Worm (Caenorhabditis elegans) whole organism, young adult: ENCODE results near the gene F08D12.4.

Experiments used
- C17E4.6 ChIP-seq: fragments of 200-800 bp; sonication (Bioruptor generic); IDR thresholded peaks from 2 replicates; pipeline ENCODE4 v1.3.6; 2022; ENCODE audit warnings: missing genetic modification reagents, missing genetic modification characterization, missing compliant biosample characterization
- D2030.7 ChIP-seq: fragments of 200-800 bp; sonication (Bioruptor generic); IDR thresholded peaks from 2 replicates; pipeline ENCODE4 v1.3.6; 2022; ENCODE audit warnings: missing genetic modification reagents, missing genetic modification characterization, missing compliant biosample characterization
- F10E7.11 ChIP-seq: sonication (generic microtip); optimal IDR thresholded peaks from 2 replicates; lab custom pipeline; 2017; ENCODE audit warnings: mild to moderate bottlenecking, missing genetic modification characterization, moderate library complexity, missing compliant biosample characterization
- F37B4.10 ChIP-seq: fragments of 200-800 bp; sonication (Bioruptor generic); IDR thresholded peaks from 2 replicates; pipeline ENCODE4 v1.3.6; 2022; ENCODE audit warnings: missing genetic modification characterization, missing compliant biosample characterization
- F52B5.7 ChIP-seq: sonication (generic microtip); optimal IDR thresholded peaks from 2 replicates; lab custom pipeline; 2016; ENCODE audit warnings: mild to moderate bottlenecking, missing genetic modification characterization, missing compliant biosample characterization
- F55B11.4 ChIP-seq: sonication (generic microtip); optimal IDR thresholded peaks from 2 replicates; lab custom pipeline; 2016; ENCODE audit warnings: missing compliant biosample characterization, missing genetic modification characterization, borderline replicate concordance; ENCODE audit not compliant: insufficient read depth
- T26A5.8 ChIP-seq: sonication (generic microtip); optimal IDR thresholded peaks from 2 replicates; lab custom pipeline; 2016; ENCODE audit warnings: missing genetic modification characterization, missing compliant biosample characterization
- Y53F4B.3 ChIP-seq: fragments of 200-800 bp; sonication (Bioruptor generic); IDR thresholded peaks from 2 replicates; pipeline ENCODE4 v1.3.6; 2022; ENCODE audit warnings: missing genetic modification reagents, missing genetic modification characterization, missing compliant biosample characterization
- akir-1 ChIP-seq: fragments of 200-800 bp; sonication (Bioruptor generic); optimal IDR thresholded peaks from 2 replicates; lab custom pipeline; 2018; ENCODE audit warnings: mild to moderate bottlenecking, missing genetic modification characterization, moderate library complexity, missing compliant biosample characterization
- aptf-2 ChIP-seq: fragments of 200-800 bp; sonication (Bioruptor generic); conservative IDR thresholded peaks from 2 replicates; pipeline ENCODE4 v1.3.6; 2022; ENCODE audit warnings: missing genetic modification reagents, missing genetic modification characterization, missing compliant biosample characterization
- attf-3 ChIP-seq: fragments of 200-800 bp; sonication (Bioruptor generic); conservative IDR thresholded peaks from 2 replicates; pipeline ENCODE4 v1.3.6; 2022; ENCODE audit warnings: missing genetic modification reagents, missing genetic modification characterization, missing compliant biosample characterization
- attf-5 ChIP-seq: fragments of 200-800 bp; sonication (Bioruptor generic); optimal IDR thresholded peaks from 2 replicates; lab custom pipeline; 2018; ENCODE audit warnings: mild to moderate bottlenecking, missing genetic modification characterization, missing compliant biosample characterization
- bed-2 ChIP-seq: fragments of 200-800 bp; sonication (Bioruptor generic); IDR thresholded peaks from 2 replicates; pipeline ENCODE4 v1.3.6; 2022; ENCODE audit warnings: missing genetic modification reagents, missing genetic modification characterization, missing compliant biosample characterization
- ccch-3 ChIP-seq: fragments of 200-800 bp; sonication (Bioruptor generic); optimal IDR thresholded peaks from 2 replicates; lab custom pipeline; 2018; ENCODE audit warnings: mild to moderate bottlenecking, missing genetic modification characterization, missing compliant biosample characterization
- cebp-1 ChIP-seq, 2 experiments: fragments of 200-800 bp in 1 of 2; sonication (Bioruptor generic) in 1 of 2; sonication (generic microtip) in 1 of 2; IDR thresholded peaks in 1 of 2; optimal IDR thresholded peaks in 1 of 2; 2 replicates each; pipeline versions ENCODE4 v1.3.6 to Lab custom; 2017 to 2022; ENCODE audit warnings: missing compliant biosample characterization in 2 of 2, missing genetic modification characterization in 2 of 2, mild to moderate bottlenecking in 1 of 2, missing genetic modification reagents in 1 of 2, moderate library complexity in 1 of 2
- ceh-100 ChIP-seq: fragments of 200-800 bp; sonication (Bioruptor generic); IDR thresholded peaks from 2 replicates; pipeline ENCODE4 v1.3.6; 2022; ENCODE audit warnings: missing genetic modification reagents, missing genetic modification characterization, missing compliant biosample characterization
- ceh-27 ChIP-seq: fragments of 200-800 bp; sonication (Bioruptor generic); optimal IDR thresholded peaks from 2 replicates; lab custom pipeline; 2018; ENCODE audit warnings: mild to moderate bottlenecking, missing genetic modification characterization, moderate library complexity, missing compliant biosample characterization
- ceh-58 ChIP-seq: fragments of 200-800 bp; sonication (Bioruptor generic); IDR thresholded peaks from 2 replicates; pipeline ENCODE4 v1.3.6; 2022; ENCODE audit warnings: missing genetic modification characterization, missing compliant biosample characterization
- ceh-79 ChIP-seq: sonication (generic microtip); optimal IDR thresholded peaks from 2 replicates; lab custom pipeline; 2017; ENCODE audit warnings: mild to moderate bottlenecking, missing genetic modification characterization, missing compliant biosample characterization
- die-1 ChIP-seq: sonication (generic microtip); optimal IDR thresholded peaks from 2 replicates; lab custom pipeline; 2016; ENCODE audit warnings: missing genotype, mild to moderate bottlenecking, missing genetic modification characterization, missing compliant biosample characterization
- efl-1 ChIP-seq: fragments of 150-350 bp; optimal IDR thresholded peaks from 2 replicates; lab custom pipeline; 2014; ENCODE audit warnings: missing biosample characterization, missing genetic modification reagents, missing genetic modification characterization
- egl-44 ChIP-seq: fragments of 200-800 bp; sonication (Bioruptor generic); IDR thresholded peaks from 2 replicates; pipeline ENCODE4 v1.3.6; 2022; ENCODE audit warnings: missing genetic modification reagents, missing genetic modification characterization, missing compliant biosample characterization
- him-1 ChIP-seq: sonication (generic microtip); optimal IDR thresholded peaks from 2 replicates; lab custom pipeline; 2016; ENCODE audit warnings: missing genotype, missing genetic modification reagents, missing genetic modification characterization, missing compliant biosample characterization
- hlh-12 ChIP-seq: sonication (generic microtip); optimal IDR thresholded peaks from 2 replicates; lab custom pipeline; 2016; ENCODE audit warnings: missing genetic modification characterization, missing compliant biosample characterization
- hrde-1 ChIP-seq: sonication (generic microtip); optimal IDR thresholded peaks from 2 replicates; lab custom pipeline; 2016; ENCODE audit warnings: missing genetic modification characterization, mild to moderate bottlenecking, missing compliant biosample characterization, moderate library complexity, missing genotype, missing genetic modification reagents, borderline replicate concordance
- lsy-27 ChIP-seq: sonication (generic microtip); optimal IDR thresholded peaks from 2 replicates; lab custom pipeline; 2017; ENCODE audit warnings: missing genetic modification characterization, mild to moderate bottlenecking, missing compliant biosample characterization, antibody characterized with exemption, missing genotype, borderline replicate concordance; ENCODE audit not compliant: insufficient read depth
- madf-3 ChIP-seq: fragments of 200-800 bp; sonication (Bioruptor generic); IDR thresholded peaks from 2 replicates; pipeline ENCODE4 v1.3.6; 2022; ENCODE audit warnings: missing genetic modification reagents, missing genetic modification characterization, missing compliant biosample characterization
- madf-8 ChIP-seq: fragments of 200-800 bp; sonication (Bioruptor generic); conservative IDR thresholded peaks from 2 replicates; pipeline ENCODE4 v1.3.6; 2022; ENCODE audit warnings: missing genetic modification reagents, missing genetic modification characterization, missing compliant biosample characterization
- mel-28 ChIP-seq: sonication (generic microtip); optimal IDR thresholded peaks from 2 replicates; lab custom pipeline; 2016; ENCODE audit warnings: borderline replicate concordance, mild to moderate bottlenecking, missing genetic modification characterization, missing compliant biosample characterization
- mes-4 ChIP-seq: sonication (generic microtip); optimal IDR thresholded peaks from 2 replicates; lab custom pipeline; 2016; ENCODE audit warnings: missing genotype, missing genetic modification characterization, missing compliant biosample characterization
- mxl-1 ChIP-seq: sonication (generic microtip); optimal IDR thresholded peaks from 2 replicates; lab custom pipeline; 2016; ENCODE audit warnings: missing genetic modification characterization, missing compliant biosample characterization
- nfyb-1 ChIP-seq: fragments of 200-800 bp; sonication (Bioruptor generic); IDR thresholded peaks from 2 replicates; pipeline ENCODE4 v1.3.6; 2022; ENCODE audit warnings: missing genetic modification reagents, missing genetic modification characterization, missing compliant biosample characterization
- nhr-120 ChIP-seq: fragments of 200-800 bp; sonication (Bioruptor generic); IDR thresholded peaks from 2 replicates; pipeline ENCODE4 v1.3.6; 2022; ENCODE audit warnings: missing genetic modification characterization, missing compliant biosample characterization
- nhr-80 ChIP-seq: sonication (generic microtip); optimal IDR thresholded peaks from 2 replicates; lab custom pipeline; 2016; ENCODE audit warnings: missing genetic modification characterization, missing compliant biosample characterization
- pha-4 ChIP-seq: fragments of 150-350 bp; sonication (generic microtip); optimal IDR thresholded peaks from 2 replicates; lab custom pipeline; 2014; ENCODE audit warnings: missing biosample characterization, missing genetic modification reagents, missing genetic modification characterization
- sdz-38 ChIP-seq: sonication (generic microtip); optimal IDR thresholded peaks from 2 replicates; lab custom pipeline; 2016; ENCODE audit warnings: missing genotype, missing genetic modification characterization, missing compliant biosample characterization
- snpc-4 ChIP-seq, 5 experiments: fragments of 150-350 bp in 1 of 5; sonication (generic microtip) in 4 of 5; optimal IDR thresholded peaks; 2 replicates each; lab custom pipeline; 2014 to 2018; ENCODE audit warnings: missing genetic modification characterization in 5 of 5, missing biosample characterization in 3 of 5, antibody characterized with exemption in 2 of 5, mild to moderate bottlenecking in 2 of 5, missing compliant biosample characterization in 2 of 5, missing genotype in 2 of 5, moderate library complexity in 2 of 5, missing genetic modification reagents in 1 of 5
- sptf-2 ChIP-seq: fragments of 200-800 bp; sonication (Bioruptor generic); optimal IDR thresholded peaks from 2 replicates; lab custom pipeline; 2018; ENCODE audit warnings: mild to moderate bottlenecking, missing genetic modification characterization, missing compliant biosample characterization
- unc-130 ChIP-seq: sonication (generic microtip); optimal IDR thresholded peaks from 2 replicates; lab custom pipeline; 2016; ENCODE audit warnings: missing genetic modification reagents, missing genetic modification characterization, missing compliant biosample characterization
- ztf-28 ChIP-seq: fragments of 200-800 bp; sonication (Bioruptor generic); IDR thresholded peaks from 2 replicates; pipeline ENCODE4 v1.3.6; 2022; ENCODE audit warnings: missing genetic modification reagents, missing genetic modification characterization, missing compliant biosample characterization
- ztf-3 ChIP-seq: fragments of 200-800 bp; sonication (Bioruptor generic); optimal IDR thresholded peaks from 2 replicates; lab custom pipeline; 2018; ENCODE audit warnings: mild to moderate bottlenecking, missing genetic modification characterization, missing compliant biosample characterization

F08D12.4 gene

ce11 chrII:2777846-2778245 is at the start of gene F08D12.4:
Gene F08D12.4, plus strand, starts transcription at chrII:2778146.
- TF ChIP-seq cebp-1 (GFP tag; IDR thresholded peaks at IDR 0.05; lab: Robert Waterston, UW) (no peak), cebp-1 (tag; optimal IDR thresholded peaks at IDR 0.05; lab: Kevin White, UChicago) (no peak), D2030.7 (no peak), F55B11.4 (tag; lab: Kevin White, UChicago) (no peak), egl-44 (GFP tag; lab: Robert Waterston, UW) (no peak), nfyb-1 (GFP tag; lab: Robert Waterston, UW) (no peak), akir-1 (GFP tag; lab: Kevin White, UChicago) (no peak), attf-5 (no peak), nhr-80 (tag; lab: Kevin White, UChicago) (no peak), lsy-27 (tag; lab: Kevin White, UChicago) (no peak)

- TF ChIP-seq hlh-12 (tag; lab: Kevin White, UChicago): no peak
- no peak for TF ChIP-seq bed-2 (GFP tag; lab: Robert Waterston, UW)
- TF ChIP-seq sptf-2 (GFP tag; lab: Kevin White, UChicago): no peak
- no peak for TF ChIP-seq nhr-120 (GFP tag; lab: Robert Waterston, UW)
- TF ChIP-seq F37B4.10 (GFP tag; lab: Robert Waterston, UW): no peak
- no peak for TF ChIP-seq ceh-100 (GFP tag; lab: Robert Waterston, UW)
- no peak for TF ChIP-seq die-1 (tag; lab: Kevin White, UChicago)
- TF ChIP-seq madf-8 (GFP tag; lab: Robert Waterston, UW): no peak
- no peak for TF ChIP-seq aptf-2 (GFP tag; lab: Robert Waterston, UW)
- no peak for TF ChIP-seq sdz-38 (tag; lab: Kevin White, UChicago)
- no peak for TF ChIP-seq F10E7.11 (tag; lab: Kevin White, UChicago)
- TF ChIP-seq ztf-28 (GFP tag; lab: Robert Waterston, UW): no peak
- no peak for TF ChIP-seq T26A5.8
- no peak for TF ChIP-seq ceh-79 (tag; lab: Kevin White, UChicago)
- TF ChIP-seq nhr-80 (tag; lab: Kevin White, UChicago): no peak
- no peak for TF ChIP-seq attf-3
- no peak for TF ChIP-seq cebp-1 (GFP tag; IDR thresholded peaks at IDR 0.05; lab: Robert Waterston, UW)
- no peak for TF ChIP-seq cebp-1 (tag; optimal IDR thresholded peaks at IDR 0.05; lab: Kevin White, UChicago)
- no peak for TF ChIP-seq F52B5.7 (tag; lab: Kevin White, UChicago)
- TF ChIP-seq mxl-1 (tag; lab: Kevin White, UChicago): no peak
- TF ChIP-seq mel-28 (tag; lab: Kevin White, UChicago): no peak
These were observed 47.3 kb upstream of the F08D12.4 start for ce11 chrII:2730647-2731046.

- TF ChIP-seq ztf-3 (GFP tag; lab: Kevin White, UChicago) (no peak), him-1 (tag; lab: Kevin White, UChicago) (no peak), C17E4.6 (no peak), snpc-4 (GFP tag; optimal IDR thresholded peaks at IDR 0.05; lab: Kevin White, UChicago) (no peak), snpc-4 (tag; optimal IDR thresholded peaks at IDR 0.05; lab: Kevin White, UChicago) (no peak), hrde-1 (no peak), unc-130 (no peak), efl-1 (GFP tag; lab: Kevin White, UChicago) (no peak), madf-3 (no peak), ceh-58 (GFP tag; lab: Robert Waterston, UW) (no peak), pha-4 (no peak), ceh-27 (GFP tag; lab: Kevin White, UChicago) (no peak), madf-8 (GFP tag; lab: Robert Waterston, UW) (no peak), ccch-3 (no peak), mxl-1 (tag; lab: Kevin White, UChicago) (no peak), Y53F4B.3 (GFP tag; lab: Robert Waterston, UW) (no peak), mes-4 (no peak), hlh-12 (tag; lab: Kevin White, UChicago) (no peak)
These were observed 43.7 kb upstream of the F08D12.4 start for ce11 chrII:2734266-2734665.
